Worm (Caenorhabditis elegans) whole organism, L4 larva: Measurements from ENCODE around the gene sulp-7.

ENCODE experiments used
- D1046.2 ChIP-seq: fragments of 200-800 bp; sonication (Bioruptor generic); IDR thresholded peaks from 2 replicates; pipeline ENCODE4 v1.3.6; 2022; ENCODE audit warnings: missing genetic modification characterization, missing compliant biosample characterization
- F10B5.3 ChIP-seq: sonication (generic microtip); optimal IDR thresholded peaks from 2 replicates; lab custom pipeline; 2016; ENCODE audit warnings: mild to moderate bottlenecking, missing genetic modification characterization, missing compliant biosample characterization
- F26F4.8 ChIP-seq: fragments of 200-800 bp; sonication (Bioruptor generic); conservative IDR thresholded peaks from 2 replicates; pipeline ENCODE4 v1.3.6; 2022; ENCODE audit warnings: missing genetic modification characterization, missing compliant biosample characterization
- F37D6.2 ChIP-seq: sonication (generic microtip); optimal IDR thresholded peaks from 2 replicates; lab custom pipeline; 2016; ENCODE audit warnings: mild to moderate bottlenecking, missing genetic modification characterization, missing compliant biosample characterization
- F49E8.2 ChIP-seq: sonication (generic microtip); optimal IDR thresholded peaks from 2 replicates; lab custom pipeline; 2016; ENCODE audit warnings: missing compliant biosample characterization, mild to moderate bottlenecking, missing genetic modification characterization, borderline replicate concordance
- Y5F2A.4 ChIP-seq: fragments of 200-800 bp; sonication (Bioruptor generic); optimal IDR thresholded peaks from 2 replicates; lab custom pipeline; 2018; ENCODE audit warnings: mild to moderate bottlenecking, missing genetic modification characterization, missing compliant biosample characterization
- Y75B8A.6 ChIP-seq: fragments of 200-800 bp; sonication (Bioruptor generic); IDR thresholded peaks from 2 replicates; pipeline ENCODE4 v1.3.6; 2022; ENCODE audit warnings: missing genetic modification reagents, missing genetic modification characterization, missing compliant biosample characterization
- ZK337.2 ChIP-seq: fragments of 200-800 bp; sonication (Bioruptor generic); IDR thresholded peaks from 2 replicates; pipeline ENCODE4 v1.3.6; 2022; ENCODE audit warnings: missing genetic modification reagents, missing genetic modification characterization, missing compliant biosample characterization
- ama-1 ChIP-seq: fragments of 150-350 bp; optimal IDR thresholded peaks from 2 replicates; lab custom pipeline; 2014; ENCODE audit warnings: inconsistent platforms, mixed read lengths
- attf-4 ChIP-seq: sonication (generic microtip); optimal IDR thresholded peaks from 3 replicates; lab custom pipeline; 2017; ENCODE audit warnings: missing biosample characterization, missing genetic modification characterization
- ceh-62 ChIP-seq: sonication (generic microtip); optimal IDR thresholded peaks from 2 replicates; lab custom pipeline; 2017; ENCODE audit warnings: missing biosample characterization, missing genetic modification characterization
- daf-12 ChIP-seq: fragments of 150-350 bp; optimal IDR thresholded peaks from 2 replicates; lab custom pipeline; 2014; ENCODE audit warnings: missing biosample characterization, missing genetic modification reagents, missing genetic modification characterization
- daf-8 ChIP-seq: fragments of 200-800 bp; sonication (Bioruptor generic); IDR thresholded peaks from 2 replicates; pipeline ENCODE4 v1.3.6; 2022; ENCODE audit warnings: missing genetic modification characterization, missing compliant biosample characterization
- duxl-1 ChIP-seq: sonication (generic microtip); optimal IDR thresholded peaks from 2 replicates; lab custom pipeline; 2016; ENCODE audit warnings: mild to moderate bottlenecking, missing genetic modification characterization, moderate library complexity, missing compliant biosample characterization; ENCODE audit not compliant: poor library complexity
- fkh-10 ChIP-seq: fragments of 150-350 bp; optimal IDR thresholded peaks from 2 replicates; lab custom pipeline; 2014; ENCODE audit warnings: missing biosample characterization, missing genetic modification reagents, missing genetic modification characterization
- fos-1 ChIP-seq: fragments of 150-350 bp; optimal IDR thresholded peaks from 2 replicates; lab custom pipeline; 2014; ENCODE audit warnings: missing biosample characterization, missing genetic modification characterization
- hif-1 ChIP-seq, 2 experiments: sonication (generic microtip); optimal IDR thresholded peaks; 2 replicates each; lab custom pipeline; 2016 to 2017; ENCODE audit warnings: missing compliant biosample characterization in 2 of 2, missing genetic modification characterization in 2 of 2, missing genetic modification reagents in 2 of 2, missing genotype in 2 of 2, mild to moderate bottlenecking in 1 of 2
- hlh-30 ChIP-seq: sonication (generic microtip); optimal IDR thresholded peaks from 2 replicates; lab custom pipeline; 2017; ENCODE audit warnings: antibody characterized with exemption, mild to moderate bottlenecking, missing genetic modification characterization, missing compliant biosample characterization; ENCODE audit not compliant: insufficient read depth
- jun-1 ChIP-seq: fragments of 150-350 bp; optimal IDR thresholded peaks from 2 replicates; lab custom pipeline; 2014; ENCODE audit warnings: missing biosample characterization, missing genetic modification reagents, missing genetic modification characterization
- lin-15B ChIP-seq: fragments of 150-350 bp; sonication (generic microtip); optimal IDR thresholded peaks from 3 replicates; lab custom pipeline; 2014; ENCODE audit warnings: missing biosample characterization, missing genetic modification characterization
- lin-29 ChIP-seq: fragments of 200-800 bp; sonication (Bioruptor generic); IDR thresholded peaks from 2 replicates; pipeline ENCODE4 v1.3.6; 2022; ENCODE audit warnings: missing genetic modification reagents, missing genetic modification characterization, missing compliant biosample characterization
- madf-9 ChIP-seq: fragments of 200-800 bp; sonication (Bioruptor generic); conservative IDR thresholded peaks from 2 replicates; pipeline ENCODE4 v1.3.6; 2022; ENCODE audit warnings: missing genetic modification reagents, missing genetic modification characterization, missing compliant biosample characterization
- mdl-1 ChIP-seq, 2 experiments: fragments of 150-350 bp in 1 of 2; sonication (generic microtip) in 1 of 2; optimal IDR thresholded peaks; 2 replicates each; lab custom pipeline; 2014 to 2017; ENCODE audit warnings: missing biosample characterization in 2 of 2, missing genetic modification characterization in 2 of 2
- mes-2 ChIP-seq: sonication (generic microtip); optimal IDR thresholded peaks from 2 replicates; lab custom pipeline; 2016; ENCODE audit warnings: missing genotype, mild to moderate bottlenecking, missing genetic modification characterization, missing compliant biosample characterization; ENCODE audit not compliant: poor library complexity, severe bottlenecking
- nhr-28 ChIP-seq: fragments of 150-350 bp; optimal IDR thresholded peaks from 2 replicates; lab custom pipeline; 2014; ENCODE audit warnings: missing biosample characterization, missing genetic modification characterization
- nhr-77 ChIP-seq: fragments of 150-350 bp; optimal IDR thresholded peaks from 2 replicates; lab custom pipeline; 2014; ENCODE audit warnings: missing biosample characterization, missing genetic modification characterization
- pha-4 ChIP-seq, 2 experiments: fragments of 150-350 bp in 1 of 2; fragments of 200-800 bp in 1 of 2; sonication (Bioruptor generic) in 1 of 2; IDR thresholded peaks in 1 of 2; optimal IDR thresholded peaks in 1 of 2; 2 replicates each; pipeline versions ENCODE4 v1.3.6 to Lab custom; 2014 to 2022; ENCODE audit warnings: missing genetic modification characterization in 2 of 2, missing genetic modification reagents in 2 of 2, missing biosample characterization in 1 of 2, missing compliant biosample characterization in 1 of 2
- pqm-1 ChIP-seq: sonication (generic microtip); optimal IDR thresholded peaks from 2 replicates; lab custom pipeline; 2017; ENCODE audit warnings: missing biosample characterization, missing genetic modification characterization
- sdz-12 ChIP-seq: fragments of 200-800 bp; sonication (Bioruptor generic); optimal IDR thresholded peaks from 2 replicates; lab custom pipeline; 2018; ENCODE audit warnings: mild to moderate bottlenecking, missing genetic modification characterization, missing compliant biosample characterization
- unc-62 ChIP-seq, 3 experiments: fragments of 150-350 bp in 1 of 3; sonication (generic microtip); optimal IDR thresholded peaks in 2 of 3; peaks in 1 of 3; 1 replicate in 1 of 3; 2 replicates in 2 of 3; lab custom pipeline; 2014 to 2017; ENCODE audit warnings: missing biosample characterization in 3 of 3, missing genetic modification characterization in 3 of 3, missing genetic modification reagents in 3 of 3, missing genotype in 1 of 3

The sulp-7 gene

ce11 chrX:11125520-11125919 lies 45.0 kb downstream of the sulp-7 start, which contains the start of gene alr-1:
alr-1 (minus strand) TSS chrX:11125620.
- no peak for TF ChIP-seq ceh-62
- TF ChIP-seq fos-1 (tag; lab: Kevin White, UChicago), result no peak
- TF ChIP-seq F10B5.3 (tag; lab: Kevin White, UChicago), result no peak

ce11 chrX:11126259-11126658 lies 45.8 kb downstream of the sulp-7 start:
- no peak for TF ChIP-seq madf-9
- no peak for TF ChIP-seq ZK337.2 (GFP tag; lab: Robert Waterston, UW)
- no peak for TF ChIP-seq ama-1 (lab: Kevin White, UChicago)
- TF ChIP-seq attf-4 (tag; lab: Kevin White, UChicago), result no peak
- TF ChIP-seq F37D6.2, result no peak
- TF ChIP-seq duxl-1 (tag; lab: Kevin White, UChicago), result no peak
- no peak for TF ChIP-seq F49E8.2 (tag; lab: Kevin White, UChicago)
- no peak for TF ChIP-seq lin-15B (tag; lab: Kevin White, UChicago)
- no peak for TF ChIP-seq hif-1 (tag; optimal IDR thresholded peaks at IDR 0.05; lab: Kevin White, UChicago)
- no peak for TF ChIP-seq nhr-77
- no peak for TF ChIP-seq Y75B8A.6
- no peak for TF ChIP-seq pha-4 (GFP tag; IDR thresholded peaks at IDR 0.05; lab: Robert Waterston, UW)
- no peak for TF ChIP-seq pha-4 (tag; optimal IDR thresholded peaks at IDR 0.05; lab: Kevin White, UChicago)
- no peak for TF ChIP-seq mdl-1 (tag; optimal IDR thresholded peaks at IDR 0.05; lab: Kevin White, UChicago)
- no peak for TF ChIP-seq jun-1 (tag; lab: Kevin White, UChicago)
- no peak for TF ChIP-seq daf-12 (tag; lab: Kevin White, UChicago)
- TF ChIP-seq mes-2, result no peak

- no peak for TF ChIP-seq D1046.2 (GFP tag; lab: Robert Waterston, UW)
- peak; percentile 45 for TF ChIP-seq pqm-1 (tag; lab: Kevin White, UChicago)
Measured at ce11 chrX:11132260-11132659, 51.8 kb downstream of the sulp-7 start.

ce11 chrX:11134750-11135394 lies 54.4 kb downstream of the sulp-7 start:
- TF ChIP-seq unc-62 (GFP tag; optimal IDR thresholded peaks at IDR 0.05 in 1 of 2; lab: Kevin White, UChicago) (peak in 1 of 2 experiments; percentile 99), unc-62 (tag; optimal IDR thresholded peaks at IDR 0.05; lab: Kevin White, UChicago) (no peak), lin-29 (GFP tag; lab: Robert Waterston, UW) (no peak), lin-15B (tag; lab: Kevin White, UChicago) (no peak), sdz-12 (no peak), fkh-10 (GFP tag; lab: Kevin White, UChicago) (no peak), F26F4.8 (no peak), daf-8 (no peak)

ce11 chrX:11136988-11137387 lies 56.5 kb downstream of the sulp-7 start:
- TF ChIP-seq nhr-28 (peak; percentile 10), hlh-30 (peak; percentile 19), Y5F2A.4 (no peak)
